Fruit fly (Drosophila melanogaster): ENCODE measurements around the gene CG17549.
A peak's percentile ranks its signal among the peaks of the same experiment; 100 is the strongest.

The CG17549 gene

dm6 chr2L:19358017-19358471, 31.8 kb downstream of the CG17549 start (continued):
- TF ChIP-seq Sox14 (GFP tag; optimal IDR thresholded peaks at IDR 0.05) (peak; percentile 95), Hr38 (GFP tag; optimal IDR thresholded peaks at IDR 0.05) (peak; percentile 64), Sox15 (GFP tag; optimal IDR thresholded peaks at IDR 0.05) (peak; percentile 77), CG10669 (GFP tag; optimal IDR thresholded peaks at IDR 0.05) (peak; percentile 92), CG6163 (GFP tag; IDR thresholded peaks at IDR 0.05) (peak; percentile 97), CG8319 (GFP tag; optimal IDR thresholded peaks at IDR 0.05) (peak; percentile 75), lz (GFP tag; optimal IDR thresholded peaks at IDR 0.05) (peak; percentile 87), pdm3 (GFP tag; optimal IDR thresholded peaks at IDR 0.05) (peak; percentile 95), CG32006 (GFP tag; optimal IDR thresholded peaks at IDR 0.05) (peak; percentile 97), fkh (GFP tag; optimal IDR thresholded peaks at IDR 0.05) (peak; percentile 79), Eip93F (GFP tag; optimal IDR thresholded peaks at IDR 0.05) (no peak), acj6 (GFP tag; optimal IDR thresholded peaks at IDR 0.05) (peak; percentile 92), CG3919 (GFP tag; optimal IDR thresholded peaks at IDR 0.05) (peak; percentile 93), Sox102F (GFP tag; optimal IDR thresholded peaks at IDR 0.05) (peak; percentile 80), eg (GFP tag; IDR thresholded peaks at IDR 0.05) (peak; percentile 97), CG15336 (GFP tag; IDR thresholded peaks at IDR 0.05) (peak; percentile 96), svp (GFP tag) (peak; percentile 92), CG6854 (GFP tag; optimal IDR thresholded peaks at IDR 0.05) (peak; percentile 42), CG3032 (tag; optimal IDR thresholded peaks at IDR 0.05) (peak; percentile 89), CG8632 (GFP tag; optimal IDR thresholded peaks at IDR 0.05) (peak; percentile 88), Lpt (GFP tag; optimal IDR thresholded peaks at IDR 0.05) (peak; percentile 90), CG7368 (GFP tag; optimal IDR thresholded peaks at IDR 0.05) (peak; percentile 86), ss (GFP tag; optimal IDR thresholded peaks at IDR 0.05) (peak; percentile 74 to 90), Ets96B (tag; optimal IDR thresholded peaks at IDR 0.05) (peak; percentile 94), CG11762 (GFP tag; optimal IDR thresholded peaks at IDR 0.05; ENCODE audit: insufficient read depth) (peak; percentile 88), Eip75B (GFP tag; optimal IDR thresholded peaks at IDR 0.05) (peak; percentile 93), Met (GFP tag; optimal IDR thresholded peaks at IDR 0.05) (peak; percentile 88), Gug (GFP tag; IDR thresholded peaks at IDR 0.05) (peak; percentile 94), Smox (GFP tag; optimal IDR thresholded peaks at IDR 0.05) (peak; percentile 74), topi (GFP tag; optimal IDR thresholded peaks at IDR 0.05) (peak; percentile 87), CG31627 (GFP tag; optimal IDR thresholded peaks at IDR 0.05) (peak; percentile 87), fd59A (GFP tag; optimal IDR thresholded peaks at IDR 0.05) (peak; percentile 90), Blimp-1 (GFP tag; optimal IDR thresholded peaks at IDR 0.05) (no peak)

dm6 chr2L:19342767-19343166, 47.1 kb downstream of the CG17549 start:
- TF ChIP-seq CG3032 (tag; optimal IDR thresholded peaks at IDR 0.05), result peak; percentile 42
- TF ChIP-seq CG32006 (GFP tag; optimal IDR thresholded peaks at IDR 0.05), result peak; percentile 48
- TF ChIP-seq fd85E (GFP tag; optimal IDR thresholded peaks at IDR 0.05), result no peak
- TF ChIP-seq svp (GFP tag), result peak; percentile 79
- no peak for TF ChIP-seq CG6854 (GFP tag; optimal IDR thresholded peaks at IDR 0.05)
- no peak for TF ChIP-seq CG7368 (GFP tag; optimal IDR thresholded peaks at IDR 0.05)
- peak; percentile 47 for TF ChIP-seq Hr4 (GFP tag; optimal IDR thresholded peaks at IDR 0.05)
- no peak for TF ChIP-seq Eip93F (GFP tag; optimal IDR thresholded peaks at IDR 0.05)
- TF ChIP-seq CG6276 (GFP tag; optimal IDR thresholded peaks at IDR 0.05), result no peak
- TF ChIP-seq CG11762 (GFP tag; optimal IDR thresholded peaks at IDR 0.05; ENCODE audit: insufficient read depth), result no peak
- no peak for TF ChIP-seq CG16779 (tag; optimal IDR thresholded peaks at IDR 0.05)
- TF ChIP-seq Sox14 (GFP tag; optimal IDR thresholded peaks at IDR 0.05), result peak; percentile 40
- TF ChIP-seq lz (GFP tag; optimal IDR thresholded peaks at IDR 0.05), result peak; percentile 14
- no peak for TF ChIP-seq CG9139 (GFP tag; optimal IDR thresholded peaks at IDR 0.05)
- peak; percentile 32 for TF ChIP-seq acj6 (GFP tag; optimal IDR thresholded peaks at IDR 0.05)
- peak; percentile 1 for TF ChIP-seq Sox102F (GFP tag; optimal IDR thresholded peaks at IDR 0.05)
- peak; percentile 36 for TF ChIP-seq fd59A (GFP tag; optimal IDR thresholded peaks at IDR 0.05)
- TF ChIP-seq Lpt (GFP tag; optimal IDR thresholded peaks at IDR 0.05), result no peak
- TF ChIP-seq Gug (GFP tag; IDR thresholded peaks at IDR 0.05), result no peak
- TF ChIP-seq dac (GFP tag; optimal IDR thresholded peaks at IDR 0.05), result no peak
- TF ChIP-seq Smox (GFP tag; optimal IDR thresholded peaks at IDR 0.05), result peak; percentile 34
- no peak for TF ChIP-seq Ets21C (GFP tag; optimal IDR thresholded peaks at IDR 0.05)
- no peak for TF ChIP-seq fkh (GFP tag; optimal IDR thresholded peaks at IDR 0.05)
- peak; percentile 30 for TF ChIP-seq CG6808 (GFP tag; optimal IDR thresholded peaks at IDR 0.05)
- TF ChIP-seq CG31627 (GFP tag; optimal IDR thresholded peaks at IDR 0.05), result no peak
- no peak for TF ChIP-seq cyc (GFP tag; optimal IDR thresholded peaks at IDR 0.05)
- peak; percentile 33 for TF ChIP-seq Eip75B (GFP tag; optimal IDR thresholded peaks at IDR 0.05)
- TF ChIP-seq CG8632 (GFP tag; optimal IDR thresholded peaks at IDR 0.05), result no peak
- TF ChIP-seq OdsH (GFP tag; optimal IDR thresholded peaks at IDR 0.05), result peak; percentile 16
- no peak for TF ChIP-seq net (GFP tag; optimal IDR thresholded peaks at IDR 0.05)
- no peak for TF ChIP-seq Blimp-1 (GFP tag; optimal IDR thresholded peaks at IDR 0.05)
- TF ChIP-seq achi (GFP tag; optimal IDR thresholded peaks at IDR 0.05), result peak; percentile 32
- TF ChIP-seq eg (GFP tag; IDR thresholded peaks at IDR 0.05), result peak; percentile 24; the same call in 1 of the 3 replicates
- TF ChIP-seq pdm3 (GFP tag; optimal IDR thresholded peaks at IDR 0.05), result peak; percentile 31
- peak; percentile 9 for TF ChIP-seq CG4318 (GFP tag; optimal IDR thresholded peaks at IDR 0.05)
- peak; percentile 40 for TF ChIP-seq topi (GFP tag; optimal IDR thresholded peaks at IDR 0.05)
- peak in 1 of 2 experiments; percentile 18 for TF ChIP-seq ss (GFP tag; optimal IDR thresholded peaks at IDR 0.05)
- TF ChIP-seq Sox15 (GFP tag; optimal IDR thresholded peaks at IDR 0.05), result no peak
